Worm (Caenorhabditis elegans) whole organism, L2 larva: ENCODE results near the gene K01A12.2.
"Not testable (repeated sequence)": the region's sequence is repeated elsewhere in the genome, so short reads cannot be mapped to it uniquely, and the experiment has no call there.

Experiments
- C34F6.9 ChIP-seq: fragments of 150-350 bp; optimal IDR thresholded peaks from 2 replicates; lab custom pipeline; 2014; ENCODE audit warnings: missing biosample characterization, missing genetic modification characterization
- F13H6.1 ChIP-seq: sonication (generic microtip); optimal IDR thresholded peaks from 2 replicates; lab custom pipeline; 2016; ENCODE audit warnings: missing genetic modification characterization, missing compliant biosample characterization
- R02D3.7 ChIP-seq: fragments of 150-350 bp; optimal IDR thresholded peaks from 2 replicates; lab custom pipeline; 2014; ENCODE audit warnings: missing biosample characterization, missing genetic modification characterization
- Y55F3AM.14 ChIP-seq: fragments of 200-800 bp; sonication (Bioruptor generic); optimal IDR thresholded peaks from 2 replicates; lab custom pipeline; 2018; ENCODE audit warnings: mild to moderate bottlenecking, missing genetic modification characterization, missing compliant biosample characterization
- ceh-16 ChIP-seq: fragments of 150-350 bp; optimal IDR thresholded peaks from 2 replicates; lab custom pipeline; 2014; ENCODE audit warnings: missing biosample characterization, missing genetic modification characterization
- crh-2 ChIP-seq: sonication (generic microtip); optimal IDR thresholded peaks from 2 replicates; lab custom pipeline; 2017; ENCODE audit warnings: missing biosample characterization, missing genetic modification characterization
- dmd-4 ChIP-seq: sonication (generic microtip); optimal IDR thresholded peaks from 2 replicates; lab custom pipeline; 2017; ENCODE audit warnings: missing biosample characterization, missing genetic modification characterization
- elt-1 ChIP-seq: fragments of 150-350 bp; optimal IDR thresholded peaks from 2 replicates; lab custom pipeline; 2014; ENCODE audit warnings: missing biosample characterization, missing genetic modification characterization
- elt-3 ChIP-seq: sonication (generic microtip); optimal IDR thresholded peaks from 2 replicates; lab custom pipeline; 2017; ENCODE audit warnings: missing biosample characterization, missing genetic modification characterization
- fos-1 ChIP-seq: fragments of 150-350 bp; optimal IDR thresholded peaks from 2 replicates; lab custom pipeline; 2014; ENCODE audit warnings: missing biosample characterization, missing genetic modification characterization
- gmeb-1 ChIP-seq: fragments of 150-350 bp; optimal IDR thresholded peaks from 2 replicates; lab custom pipeline; 2014; ENCODE audit warnings: missing biosample characterization, missing genetic modification characterization
- lin-11 ChIP-seq: fragments of 150-350 bp; sonication (generic microtip); optimal IDR thresholded peaks from 2 replicates; lab custom pipeline; 2014; ENCODE audit warnings: missing biosample characterization, missing genetic modification characterization, inconsistent platforms, mixed read lengths
- lin-13 ChIP-seq: fragments of 150-350 bp; optimal IDR thresholded peaks from 2 replicates; lab custom pipeline; 2014; ENCODE audit warnings: missing biosample characterization, missing genetic modification reagents, missing genetic modification characterization
- lin-39 ChIP-seq: fragments of 150-350 bp; optimal IDR thresholded peaks from 2 replicates; lab custom pipeline; 2014; ENCODE audit warnings: missing biosample characterization, missing genetic modification reagents, missing genetic modification characterization
- lsy-2 ChIP-seq, 2 experiments: fragments of 150-350 bp in 1 of 2; sonication (generic microtip) in 1 of 2; optimal IDR thresholded peaks; 2 replicates each; lab custom pipeline; 2014 to 2017; ENCODE audit warnings: missing biosample characterization in 2 of 2, missing genetic modification characterization in 2 of 2
- mbf-1 ChIP-seq: sonication (generic microtip); optimal IDR thresholded peaks from 2 replicates; lab custom pipeline; 2017; ENCODE audit warnings: missing biosample characterization, missing genetic modification characterization
- mdl-1 ChIP-seq, 2 experiments: fragments of 150-350 bp in 1 of 2; sonication (generic microtip) in 1 of 2; optimal IDR thresholded peaks; 2 replicates each; lab custom pipeline; 2017; ENCODE audit warnings: missing biosample characterization in 2 of 2, missing genetic modification characterization in 2 of 2
- nhr-129 ChIP-seq: fragments of 150-350 bp; optimal IDR thresholded peaks from 2 replicates; lab custom pipeline; 2014; ENCODE audit warnings: missing biosample characterization, missing genetic modification characterization
- nhr-21 ChIP-seq: fragments of 150-350 bp; optimal IDR thresholded peaks from 2 replicates; lab custom pipeline; 2014; ENCODE audit warnings: missing biosample characterization, missing genetic modification characterization
- nhr-23 ChIP-seq: fragments of 150-350 bp; optimal IDR thresholded peaks from 2 replicates; lab custom pipeline; 2014; ENCODE audit warnings: missing biosample characterization, missing genetic modification reagents, missing genetic modification characterization
- sem-4 ChIP-seq: fragments of 150-350 bp; optimal IDR thresholded peaks from 2 replicates; lab custom pipeline; 2014; ENCODE audit warnings: missing biosample characterization, missing genetic modification reagents, missing genetic modification characterization
- sma-3 ChIP-seq: sonication (generic microtip); optimal IDR thresholded peaks from 2 replicates; lab custom pipeline; 2016; ENCODE audit warnings: missing genetic modification reagents, missing genetic modification characterization, missing compliant biosample characterization
- sma-9 ChIP-seq, 2 experiments: fragments of 150-350 bp in 1 of 2; sonication (generic microtip) in 1 of 2; optimal IDR thresholded peaks; 2 replicates each; lab custom pipeline; 2014 to 2016; ENCODE audit warnings: missing genetic modification characterization in 2 of 2, mild to moderate bottlenecking in 1 of 2, missing biosample characterization in 1 of 2, missing compliant biosample characterization in 1 of 2, missing genetic modification reagents in 1 of 2, moderate library complexity in 1 of 2
- unc-39 ChIP-seq: fragments of 150-350 bp; optimal IDR thresholded peaks from 2 replicates; lab custom pipeline; 2014; ENCODE audit warnings: missing biosample characterization, missing genetic modification characterization
- unc-55 ChIP-seq: fragments of 150-350 bp; sonication (generic microtip); optimal IDR thresholded peaks from 3 replicates; lab custom pipeline; 2014; ENCODE audit warnings: missing biosample characterization, missing genetic modification reagents, missing genetic modification characterization
- zag-1 ChIP-seq: fragments of 150-350 bp; optimal IDR thresholded peaks from 2 replicates; lab custom pipeline; 2014; ENCODE audit warnings: missing biosample characterization, missing genetic modification characterization

Gene K01A12.2

DNA sequence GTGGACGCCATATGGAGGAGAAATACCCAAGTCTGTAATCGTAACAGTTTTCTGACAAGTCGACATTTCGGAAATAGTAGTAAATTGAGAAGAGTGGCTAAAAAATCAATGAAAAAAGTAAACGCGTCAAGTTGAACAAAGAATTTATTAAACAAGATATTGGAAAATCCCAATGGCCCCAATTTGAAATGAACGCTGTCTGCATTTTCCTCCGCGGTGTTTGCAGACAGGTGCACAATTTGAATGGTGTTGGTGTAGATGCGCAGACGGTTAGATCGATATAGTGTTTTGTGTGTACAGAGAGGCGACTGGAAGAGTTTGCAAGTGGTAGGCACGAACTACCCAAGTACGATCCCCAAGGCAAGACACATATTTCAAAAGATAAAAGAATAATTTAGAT is 8.1 kb upstream of the K01A12.2 start, which contains the start of the genes H35N09.2 and H35N09.1:
H35N09.2 (minus strand) TSS at position 54 of the 400 bp plus-strand sequence.
H35N09.1 (plus strand) TSS at position 335 of the 400 bp plus-strand sequence.
- peak; percentile 38 for TF ChIP-seq fos-1 (tag; lab: Kevin White, UChicago)
- TF ChIP-seq gmeb-1 (tag; lab: Kevin White, UChicago): peak; percentile 42
- no peak for TF ChIP-seq elt-1 (tag; lab: Kevin White, UChicago)
- no peak for TF ChIP-seq unc-39 (tag; lab: Kevin White, UChicago)
- peak; percentile 21 for TF ChIP-seq sma-9 (GFP tag; optimal IDR thresholded peaks at IDR 0.05; lab: Kevin White, UChicago)
- no peak for TF ChIP-seq sma-9 (tag; optimal IDR thresholded peaks at IDR 0.05; lab: Kevin White, UChicago)
- peak; percentile 3 for TF ChIP-seq sma-3
- TF ChIP-seq F13H6.1 (tag; lab: Kevin White, UChicago): peak; percentile 23
- peak; percentile 59 for TF ChIP-seq C34F6.9 (tag; lab: Kevin White, UChicago)
- peak; percentile 62 for TF ChIP-seq unc-55 (GFP tag; lab: Kevin White, UChicago)
- TF ChIP-seq mdl-1 (tag; optimal IDR thresholded peaks at IDR 0.05; lab: Kevin White, UChicago): no peak
- peak; percentile 16 for TF ChIP-seq sem-4 (tag; lab: Kevin White, UChicago)
- TF ChIP-seq lin-11 (tag; lab: Kevin White, UChicago): no peak
- peak in 1 of 2 experiments; percentile 40 for TF ChIP-seq lsy-2 (tag; optimal IDR thresholded peaks at IDR 0.05; lab: Kevin White, UChicago)
- TF ChIP-seq dmd-4 (tag; lab: Kevin White, UChicago): no peak
- peak; percentile 70 for TF ChIP-seq nhr-129 (tag; lab: Kevin White, UChicago)
- TF ChIP-seq, all 48 proteins: peak for 10

DNA sequence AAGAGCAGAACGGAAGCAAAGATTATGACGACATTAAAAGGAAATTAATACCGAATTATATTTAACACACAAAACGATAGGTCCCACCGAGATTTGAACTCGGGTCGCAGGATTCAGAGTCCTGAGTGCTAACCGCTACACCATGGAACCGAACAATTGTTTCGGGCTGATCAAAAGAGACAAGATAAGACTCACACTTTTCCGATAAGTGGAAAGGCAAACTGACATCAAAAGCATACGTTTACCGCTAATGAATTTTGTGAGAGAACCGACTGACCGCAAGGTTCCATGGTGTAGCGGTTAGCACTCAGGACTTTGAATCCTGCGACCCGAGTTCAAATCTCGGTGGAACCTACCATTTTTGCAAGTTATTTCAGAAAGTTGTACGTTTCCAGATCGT is 4.4 kb upstream of the K01A12.2 start:
- TF ChIP-seq nhr-21 (tag; lab: Kevin White, UChicago): peak; percentile 8
- peak; percentile 27 for TF ChIP-seq F13H6.1 (tag; lab: Kevin White, UChicago)
- peak; percentile 4 for TF ChIP-seq crh-2
- peak; percentile 29 for TF ChIP-seq nhr-129 (tag; lab: Kevin White, UChicago)
- no peak for TF ChIP-seq unc-55 (GFP tag; lab: Kevin White, UChicago)
- peak; percentile 9 for TF ChIP-seq fos-1 (tag; lab: Kevin White, UChicago)
- peak; percentile 48 for TF ChIP-seq sma-9 (GFP tag; optimal IDR thresholded peaks at IDR 0.05; lab: Kevin White, UChicago)
- no peak for TF ChIP-seq sma-9 (tag; optimal IDR thresholded peaks at IDR 0.05; lab: Kevin White, UChicago)
- no peak for TF ChIP-seq Y55F3AM.14 (GFP tag; lab: Kevin White, UChicago)
- TF ChIP-seq gmeb-1 (tag; lab: Kevin White, UChicago): peak; percentile 59
- peak; percentile 48 for TF ChIP-seq sma-3
- TF ChIP-seq lsy-2 (tag; optimal IDR thresholded peaks at IDR 0.05; lab: Kevin White, UChicago): peak in 1 of 2 experiments; percentile 42

DNA sequence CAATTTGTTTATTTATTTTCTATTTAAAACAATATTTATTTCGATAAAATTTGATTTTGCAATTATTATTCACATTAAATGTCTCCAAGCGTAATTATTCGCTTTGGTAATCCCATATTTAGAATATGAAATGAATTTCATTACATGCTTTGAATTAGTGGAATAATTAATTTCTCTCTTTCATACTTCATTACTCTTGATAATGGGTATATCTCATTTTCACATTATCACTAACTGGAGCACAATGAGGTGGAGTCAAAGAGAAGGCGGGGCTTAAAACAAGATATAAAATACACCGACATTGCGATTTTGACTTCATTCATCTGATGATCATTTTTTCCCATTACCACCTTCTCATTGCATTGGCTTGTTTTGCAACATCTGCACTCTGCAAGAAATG is 2.5 kb upstream of the K01A12.2 start, which contains the start of gene K01A12.4:
K01A12.4 (plus strand) TSS at position 301 of the 400 bp plus-strand sequence.
- not testable (repeated sequence) for TF ChIP-seq R02D3.7, nhr-23, zag-1 (tag; lab: Kevin White, UChicago)

DNA sequence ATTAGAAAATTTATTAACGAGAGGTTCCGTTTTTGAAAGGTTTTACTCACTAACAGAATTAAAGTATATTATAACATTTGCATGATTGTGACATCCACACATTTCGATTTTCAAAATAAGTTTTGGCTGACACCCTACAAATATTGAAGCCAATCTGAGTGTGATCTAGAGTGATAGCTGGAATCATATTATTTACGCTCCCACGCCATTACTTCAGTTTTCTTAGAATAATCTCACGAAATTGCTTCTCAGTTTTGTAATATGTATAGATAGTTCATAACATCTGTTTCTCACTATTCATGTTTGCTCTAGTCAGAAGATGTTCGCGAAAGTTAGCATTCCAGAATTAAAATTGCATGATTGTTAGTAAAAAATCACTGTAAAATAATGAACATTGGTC is 875 bp upstream of the K01A12.2 start:
- TF ChIP-seq elt-3 (no peak), dmd-4 (tag; lab: Kevin White, UChicago) (no peak), nhr-23 (tag; lab: Kevin White, UChicago) (no peak), nhr-21 (tag; lab: Kevin White, UChicago) (no peak), lin-13 (GFP tag; lab: Kevin White, UChicago) (no peak), lsy-2 (tag; optimal IDR thresholded peaks at IDR 0.05; lab: Kevin White, UChicago) (no peak), crh-2 (no peak)

DNA sequence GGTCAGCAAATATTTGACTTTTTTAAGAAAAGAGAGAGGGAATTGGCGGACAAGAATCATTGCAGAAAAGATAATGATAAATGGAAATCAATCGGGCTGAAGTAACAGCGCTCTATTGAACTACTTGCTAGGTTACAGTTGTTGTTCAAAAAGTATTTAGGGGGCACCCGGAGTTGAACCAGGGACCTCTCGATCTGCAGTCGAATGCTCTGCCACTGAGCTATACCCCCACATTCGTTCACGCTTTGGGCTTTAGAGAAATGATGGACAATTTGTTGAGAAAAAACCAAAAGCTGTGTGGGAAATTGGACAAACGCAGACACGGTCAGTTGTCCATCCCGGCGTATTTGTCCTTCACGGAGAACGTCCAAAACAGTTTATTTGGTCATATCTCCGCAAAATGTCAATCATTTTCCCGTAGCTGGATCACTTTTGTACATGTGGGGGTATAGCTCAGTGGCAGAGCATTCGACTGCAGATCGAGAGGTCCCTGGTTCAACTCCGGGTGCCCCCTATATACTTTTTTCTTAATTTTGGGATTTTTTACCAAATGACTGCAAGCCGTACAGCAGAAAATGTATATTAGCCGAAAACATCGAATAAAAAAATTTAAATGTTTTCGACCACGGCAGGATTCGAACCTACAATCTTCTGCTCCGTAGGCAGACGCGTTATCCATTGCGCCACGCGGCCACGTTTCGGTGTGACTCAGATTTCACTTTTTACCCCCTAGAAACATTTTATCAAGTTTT is 10.9 kb downstream of the K01A12.2 start:
- TF ChIP-seq elt-3: no peak
- no peak for TF ChIP-seq sma-3
- TF ChIP-seq sma-9 (GFP tag; optimal IDR thresholded peaks at IDR 0.05; lab: Kevin White, UChicago): peak; percentile 15
- no peak for TF ChIP-seq sma-9 (tag; optimal IDR thresholded peaks at IDR 0.05; lab: Kevin White, UChicago)
- TF ChIP-seq nhr-21 (tag; lab: Kevin White, UChicago): peak; percentile 22
- peak; percentile 24 for TF ChIP-seq fos-1 (tag; lab: Kevin White, UChicago)
- TF ChIP-seq ceh-16 (tag; lab: Kevin White, UChicago): no peak
- peak; percentile 24 for TF ChIP-seq nhr-129 (tag; lab: Kevin White, UChicago)
- TF ChIP-seq mbf-1: no peak
- TF ChIP-seq lin-39 (tag; lab: Kevin White, UChicago): no peak
- peak; percentile 24 for TF ChIP-seq C34F6.9 (tag; lab: Kevin White, UChicago)
- TF ChIP-seq lsy-2 (tag; optimal IDR thresholded peaks at IDR 0.05; lab: Kevin White, UChicago): no peak
- peak; percentile 26 for TF ChIP-seq unc-55 (GFP tag; lab: Kevin White, UChicago)
- peak; percentile 19 for TF ChIP-seq F13H6.1 (tag; lab: Kevin White, UChicago)
- no peak for TF ChIP-seq crh-2
- TF ChIP-seq, all 48 proteins: peak for 7
